Worm (Caenorhabditis elegans) whole organism, dauer: ENCODE results near the gene emre-1.

Experiments used
- unc-62 ChIP-seq: sonication (generic microtip); optimal IDR thresholded peaks from 2 replicates; lab custom pipeline; 2017; ENCODE audit warnings: missing biosample characterization, missing genetic modification reagents, missing genetic modification characterization

The emre-1 gene

ce11 chrX:15010941-15011340 lies 31.5 kb downstream of the emre-1 start:
- no peak for TF ChIP-seq unc-62 (GFP tag; lab: Kevin White, UChicago)

- no peak for TF ChIP-seq unc-62 (GFP tag; lab: Kevin White, UChicago)
Measured at ce11 chrX:15011526-15012274, 32.2 kb downstream of the emre-1 start.

- no peak for TF ChIP-seq unc-62 (GFP tag; lab: Kevin White, UChicago)
Measured at ce11 chrX:15013941-15014453, 34.5 kb downstream of the emre-1 start.

ce11 chrX:15016102-15016501 lies 36.6 kb downstream of the emre-1 start:
- TF ChIP-seq unc-62 (GFP tag; lab: Kevin White, UChicago) = no peak

ce11 chrX:15026008-15026407 lies 46.5 kb downstream of the emre-1 start, which contains the start of gene seb-3:
Gene seb-3, plus strand, starts transcription at chrX:15026308.
- no peak for TF ChIP-seq unc-62 (GFP tag; lab: Kevin White, UChicago)

- TF ChIP-seq unc-62 (GFP tag; lab: Kevin White, UChicago) = no peak
Measured at ce11 chrX:15027566-15027965, 48.1 kb downstream of the emre-1 start.

- TF ChIP-seq unc-62 (GFP tag; lab: Kevin White, UChicago) = no peak
Measured at ce11 chrX:15027997-15028396, 48.5 kb downstream of the emre-1 start.
